Worm (Caenorhabditis elegans) whole organism, midembryonic: ENCODE results near the gene swsn-4.

Source experiments
- flt-1 ChIP-seq: fragments of 200-800 bp; sonication (Bioruptor generic); IDR thresholded peaks from 2 replicates; pipeline ENCODE4 v1.3.6; 2022; ENCODE audit warnings: missing genetic modification characterization, missing compliant biosample characterization
- med-1 ChIP-seq: sonication (generic microtip); optimal IDR thresholded peaks from 2 replicates; lab custom pipeline; 2017; ENCODE audit warnings: missing genetic modification characterization, mild to moderate bottlenecking, missing compliant biosample characterization, antibody characterized with exemption, missing genetic modification reagents; ENCODE audit not compliant: insufficient read depth
- ref-1 ChIP-seq: fragments of 200-800 bp; sonication (Bioruptor generic); conservative IDR thresholded peaks from 2 replicates; pipeline ENCODE4 v1.3.6; 2022; ENCODE audit warnings: missing genetic modification reagents, missing genetic modification characterization, missing compliant biosample characterization

ce11 chrIV:11082153-11082552, 43.7 kb upstream of the swsn-4 start, which contains the start of gene let-70:
- TF ChIP-seq flt-1 (GFP tag; lab: Robert Waterston, UW) (no peak), ref-1 (GFP tag; lab: Robert Waterston, UW) (no peak), med-1 (GFP tag; lab: Kevin White, UChicago) (no peak)
